Worm (Caenorhabditis elegans): ENCODE results near the gene pqn-41.

pqn-41 gene

DNA sequence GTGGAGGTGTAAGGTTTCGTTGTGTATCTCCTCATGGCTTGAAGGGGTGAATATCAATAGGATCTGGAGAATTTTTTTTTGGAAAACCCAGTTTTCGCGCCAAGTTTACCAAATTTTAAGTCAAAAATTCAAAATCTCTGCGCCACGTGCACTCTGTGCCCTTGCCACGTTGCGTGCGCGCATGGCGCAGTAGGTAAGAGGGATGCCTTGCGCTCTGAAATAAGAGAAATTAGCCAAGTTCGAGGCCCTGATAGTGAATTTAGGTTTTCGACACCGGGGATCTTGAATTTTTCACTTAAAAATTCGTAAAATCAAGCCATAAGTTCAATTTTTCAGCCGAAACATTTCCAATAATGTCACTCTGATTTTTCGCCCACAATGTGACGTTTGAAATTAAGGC lies 75.7 kb downstream of the pqn-41 start:
- TF ChIP-seq elt-1 (tag; optimal IDR thresholded peaks at IDR 0.05) (no peak), Y55F3AM.14 (GFP tag; optimal IDR thresholded peaks at IDR 0.05) (no peak), zag-1 (tag; optimal IDR thresholded peaks at IDR 0.05) (no peak), lsy-2 (tag; optimal IDR thresholded peaks at IDR 0.05) (no peak), gmeb-1 (tag; optimal IDR thresholded peaks at IDR 0.05) (no peak), aly-2 (tag; optimal IDR thresholded peaks at IDR 0.05) (no peak)

DNA sequence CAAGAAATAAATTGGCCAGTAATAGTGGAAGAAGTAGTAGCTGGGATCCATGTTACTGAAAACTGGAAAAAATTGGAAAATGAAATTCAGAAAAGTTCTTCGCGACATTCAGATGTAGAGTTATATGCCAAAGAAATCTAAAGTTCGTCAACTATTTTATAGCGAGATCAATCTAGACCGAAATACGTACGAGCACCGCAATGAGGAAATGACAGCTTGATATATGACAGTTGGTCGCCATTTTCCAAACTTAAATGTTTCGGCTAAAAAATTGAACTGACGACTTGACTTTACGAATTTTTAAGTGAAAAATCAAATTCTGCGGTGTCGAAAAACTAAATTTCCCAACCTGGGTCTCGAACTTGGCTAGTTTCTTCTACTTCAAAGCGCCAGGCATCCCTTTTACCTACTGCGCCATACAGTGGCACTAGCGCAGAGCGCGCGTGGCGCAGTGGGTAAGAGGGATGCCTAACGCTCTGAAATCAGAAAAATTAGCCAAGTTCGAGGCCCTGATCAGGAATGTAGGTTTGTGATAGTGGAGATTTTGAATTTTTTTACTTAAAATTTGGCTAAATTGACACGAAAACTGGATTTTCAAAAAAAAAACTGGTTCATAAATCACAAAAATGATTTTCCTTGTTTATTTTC lies 77.0 kb downstream of the pqn-41 start, which contains the start of gene srd-66:
Gene srd-66 (minus strand): TSS at position 51 of the 648 bp plus-strand sequence.
- TF ChIP-seq nhr-6 (tag; optimal IDR thresholded peaks at IDR 0.05) (no peak), nhr-23 (tag; optimal IDR thresholded peaks at IDR 0.05) (no peak), blmp-1 (tag; optimal IDR thresholded peaks at IDR 0.05; ENCODE audit: insufficient read depth) (no peak), nhr-25 (tag; optimal IDR thresholded peaks at IDR 0.05) (no peak), egl-27 (tag; optimal IDR thresholded peaks at IDR 0.05) (no peak), ztf-4 (tag; optimal IDR thresholded peaks at IDR 0.05) (no peak), nhr-10 (tag; optimal IDR thresholded peaks at IDR 0.05) (no peak), mab-5 (tag; optimal IDR thresholded peaks at IDR 0.05) (no peak), unc-62 (GFP tag; optimal IDR thresholded peaks at IDR 0.05) (no peak), ZK546.5 (tag; optimal IDR thresholded peaks at IDR 0.05) (no peak), Y55F3AM.14 (GFP tag; optimal IDR thresholded peaks at IDR 0.05) (no peak), elt-3 (tag; optimal IDR thresholded peaks at IDR 0.05) (no peak), C34F6.9 (tag; optimal IDR thresholded peaks at IDR 0.05) (no peak), nhr-11 (tag; optimal IDR thresholded peaks at IDR 0.05) (no peak), ztf-11 (tag; optimal IDR thresholded peaks at IDR 0.05) (no peak), snpc-4 (tag; optimal IDR thresholded peaks at IDR 0.05) (no peak)

DNA sequence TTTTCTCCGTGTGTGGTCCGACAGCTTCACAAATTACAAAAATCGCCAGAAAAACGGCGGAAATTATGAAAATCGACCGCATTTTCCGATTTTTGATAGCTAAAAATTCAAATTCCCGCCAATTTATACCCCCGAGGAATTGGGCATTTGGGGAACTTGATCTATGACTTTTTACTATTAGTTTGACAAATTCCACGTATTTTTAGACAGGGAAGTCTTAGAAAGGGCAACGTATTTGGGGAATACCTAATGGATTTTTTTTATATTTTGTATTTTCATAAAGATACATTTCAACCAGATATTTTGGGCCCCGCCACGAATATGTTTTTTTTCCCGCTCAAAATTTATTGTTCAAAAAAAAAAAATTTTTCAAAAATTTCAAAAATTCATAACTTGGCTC lies 79.1 kb downstream of the pqn-41 start, which contains the start of gene Y39A3B.7:
Gene Y39A3B.7 (minus strand): TSS at position 101 of the 400 bp plus-strand sequence.
- TF ChIP-seq ceh-82 (tag; optimal IDR thresholded peaks at IDR 0.05) (no peak), alr-1 (tag; optimal IDR thresholded peaks at IDR 0.05) (no peak), lsy-2 (tag; optimal IDR thresholded peaks at IDR 0.05) (no peak), unc-39 (tag; optimal IDR thresholded peaks at IDR 0.05) (no peak), egl-27 (tag; optimal IDR thresholded peaks at IDR 0.05) (no peak), nhr-11 (tag; optimal IDR thresholded peaks at IDR 0.05) (no peak), gmeb-1 (tag; optimal IDR thresholded peaks at IDR 0.05) (no peak), dmd-4 (tag; optimal IDR thresholded peaks at IDR 0.05) (no peak), nhr-6 (tag; optimal IDR thresholded peaks at IDR 0.05) (no peak), F13H6.1 (tag; optimal IDR thresholded peaks at IDR 0.05) (no peak), sem-4 (tag; optimal IDR thresholded peaks at IDR 0.05) (no peak), lin-11 (tag; optimal IDR thresholded peaks at IDR 0.05) (no peak), nhr-77 (tag; optimal IDR thresholded peaks at IDR 0.05) (no peak), peb-1 (tag; optimal IDR thresholded peaks at IDR 0.05) (no peak), sma-9 (GFP tag; optimal IDR thresholded peaks at IDR 0.05) (no peak), sma-9 (tag; optimal IDR thresholded peaks at IDR 0.05) (no peak), nhr-237 (tag; optimal IDR thresholded peaks at IDR 0.05) (no peak), lin-13 (GFP tag; optimal IDR thresholded peaks at IDR 0.05) (no peak), crh-2 (tag; optimal IDR thresholded peaks at IDR 0.05) (no peak), nhr-25 (tag; optimal IDR thresholded peaks at IDR 0.05) (no peak), elt-1 (tag; optimal IDR thresholded peaks at IDR 0.05) (no peak)

DNA sequence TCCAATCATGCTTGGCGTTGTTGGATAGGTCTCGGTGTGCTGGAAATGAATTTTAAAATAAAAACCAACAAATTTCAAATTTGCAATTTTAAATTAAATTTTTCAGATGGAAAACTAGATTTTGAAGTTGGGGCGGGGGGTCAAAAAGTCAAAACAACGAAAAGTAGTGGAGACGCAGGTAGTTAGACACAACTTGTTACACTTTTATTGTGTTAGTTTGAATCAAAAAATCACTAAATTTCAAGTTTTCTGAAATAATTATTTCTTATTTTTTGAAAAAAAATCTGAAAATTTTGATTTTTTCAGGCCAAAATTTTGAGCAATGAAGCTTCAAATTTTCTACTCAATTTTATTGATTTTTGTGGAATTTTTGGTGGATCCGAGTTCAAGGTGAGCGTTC lies 81.9 kb downstream of the pqn-41 start, which contains the start of gene Y39A3B.8:
Gene Y39A3B.8 (plus strand): TSS at position 301 of the 400 bp plus-strand sequence.
- TF ChIP-seq ztf-1 (GFP tag; conservative IDR thresholded peaks at IDR 0.05) (no peak), ceh-16 (tag; optimal IDR thresholded peaks at IDR 0.05) (no peak)

All from whole organism, L2 larva.